Worm (Caenorhabditis elegans) whole organism, early embryonic: Measurements from ENCODE around the gene nspg-6.

Experiments
- B0310.2 ChIP-seq: sonication (generic microtip); optimal IDR thresholded peaks from 2 replicates; lab custom pipeline; 2016; ENCODE audit warnings: mild to moderate bottlenecking, missing genetic modification characterization, missing compliant biosample characterization
- F13C5.2 ChIP-seq: sonication (generic microtip); optimal IDR thresholded peaks from 2 replicates; lab custom pipeline; 2017; ENCODE audit warnings: mild to moderate bottlenecking, missing genetic modification characterization, inconsistent platforms, missing compliant biosample characterization
- aly-1 ChIP-seq: sonication (generic microtip); optimal IDR thresholded peaks from 2 replicates; lab custom pipeline; 2016; ENCODE audit warnings: missing genetic modification characterization, missing compliant biosample characterization
- ama-1 ChIP-seq: fragments of 150-350 bp; optimal IDR thresholded peaks from 2 replicates; lab custom pipeline; 2014
- ceh-13 ChIP-seq: fragments of 200-800 bp; sonication (Bioruptor generic); optimal IDR thresholded peaks from 2 replicates; lab custom pipeline; 2018; ENCODE audit warnings: mild to moderate bottlenecking, missing genetic modification characterization, missing compliant biosample characterization
- ceh-36 ChIP-seq: sonication (generic microtip); optimal IDR thresholded peaks from 2 replicates; lab custom pipeline; 2016; ENCODE audit warnings: missing genetic modification characterization, inconsistent platforms, missing compliant biosample characterization
- ets-7 ChIP-seq: sonication (generic microtip); optimal IDR thresholded peaks from 2 replicates; lab custom pipeline; 2016; ENCODE audit warnings: missing genotype, missing genetic modification characterization, missing compliant biosample characterization
- flt-1 ChIP-seq: fragments of 200-800 bp; sonication (Bioruptor generic); IDR thresholded peaks from 2 replicates; pipeline ENCODE4 v1.3.6; 2022; ENCODE audit warnings: missing genetic modification characterization, missing compliant biosample characterization
- hmbx-1 ChIP-seq: sonication (generic microtip); optimal IDR thresholded peaks from 2 replicates; lab custom pipeline; 2016; ENCODE audit warnings: mild to moderate bottlenecking, missing genetic modification characterization, missing compliant biosample characterization
- hmg-4 ChIP-seq: fragments of 200-800 bp; sonication (Bioruptor generic); optimal IDR thresholded peaks from 2 replicates; lab custom pipeline; 2018; ENCODE audit warnings: mild to moderate bottlenecking, missing genetic modification characterization, missing compliant biosample characterization
- hnd-1 ChIP-seq: sonication (generic microtip); optimal IDR thresholded peaks from 2 replicates; lab custom pipeline; 2016; ENCODE audit warnings: missing genetic modification characterization, missing compliant biosample characterization
- pes-1 ChIP-seq: fragments of 200-800 bp; sonication (Bioruptor generic); IDR thresholded peaks from 2 replicates; pipeline ENCODE4 v1.3.6; 2022; ENCODE audit warnings: missing genetic modification reagents, missing genetic modification characterization, missing compliant biosample characterization
- scrt-1 ChIP-seq: fragments of 200-800 bp; sonication (Bioruptor generic); IDR thresholded peaks from 2 replicates; pipeline ENCODE4 v1.3.6; 2022; ENCODE audit warnings: missing genetic modification characterization, missing compliant biosample characterization
- sea-1 ChIP-seq: fragments of 200-800 bp; sonication (Bioruptor generic); conservative IDR thresholded peaks from 2 replicates; pipeline ENCODE4 v1.3.6; 2022; ENCODE audit warnings: missing genetic modification characterization, missing compliant biosample characterization
- tbx-11 ChIP-seq: fragments of 200-800 bp; sonication (Bioruptor generic); IDR thresholded peaks from 2 replicates; pipeline ENCODE4 v1.3.6; 2022; ENCODE audit warnings: missing genetic modification characterization, missing compliant biosample characterization
- tbx-37 ChIP-seq: fragments of 200-800 bp; sonication (Bioruptor generic); conservative IDR thresholded peaks from 2 replicates; pipeline ENCODE4 v1.3.6; 2022; ENCODE audit warnings: missing genetic modification reagents, missing genetic modification characterization, missing compliant biosample characterization
- tra-4 ChIP-seq: sonication (generic microtip); optimal IDR thresholded peaks from 2 replicates; lab custom pipeline; 2017; ENCODE audit warnings: missing genetic modification characterization, missing compliant biosample characterization

The nspg-6 gene

ce11 chrIII:7293075-7293684 is 21.6 kb downstream of the nspg-6 start, which contains the start of gene cwf-19L2:
TSS of gene cwf-19L2 (plus strand) at chrIII:7293634.
- TF ChIP-seq ceh-13 (GFP tag; lab: Kevin White, UChicago): no peak
- no peak for TF ChIP-seq B0310.2 (tag; lab: Kevin White, UChicago)
- TF ChIP-seq tra-4 (tag; lab: Kevin White, UChicago): no peak
- no peak for TF ChIP-seq flt-1 (GFP tag; lab: Robert Waterston, UW)
- no peak for TF ChIP-seq ama-1 (lab: Kevin White, UChicago)

- TF ChIP-seq pes-1 (GFP tag; lab: Robert Waterston, UW) (no peak), ama-1 (lab: Kevin White, UChicago) (no peak), ets-7 (tag; lab: Kevin White, UChicago) (no peak), F13C5.2 (tag; lab: Kevin White, UChicago) (no peak), flt-1 (GFP tag; lab: Robert Waterston, UW) (no peak), hmg-4 (GFP tag; lab: Kevin White, UChicago) (no peak), tbx-37 (no peak), B0310.2 (tag; lab: Kevin White, UChicago) (no peak), ceh-13 (GFP tag; lab: Kevin White, UChicago) (no peak), sea-1 (no peak), aly-1 (tag; lab: Kevin White, UChicago) (no peak), hmbx-1 (no peak), hnd-1 (tag; lab: Kevin White, UChicago) (no peak), tbx-11 (GFP tag; lab: Robert Waterston, UW) (no peak), scrt-1 (GFP tag; lab: Robert Waterston, UW) (no peak), tra-4 (tag; lab: Kevin White, UChicago) (no peak), ceh-36 (no peak)
Measured at ce11 chrIII:7292569-7292968, 22.2 kb downstream of the nspg-6 start.

ce11 chrIII:7291216-7291615 is 23.6 kb downstream of the nspg-6 start:
- no peak for TF ChIP-seq pes-1 (GFP tag; lab: Robert Waterston, UW)
- TF ChIP-seq ama-1 (lab: Kevin White, UChicago): no peak
- TF ChIP-seq tra-4 (tag; lab: Kevin White, UChicago): no peak
- no peak for TF ChIP-seq B0310.2 (tag; lab: Kevin White, UChicago)
- TF ChIP-seq hmbx-1: no peak
- TF ChIP-seq hnd-1 (tag; lab: Kevin White, UChicago): no peak

ce11 chrIII:7290462-7290861 is 24.3 kb downstream of the nspg-6 start, which contains the start of gene algn-11:
TSS of gene algn-11 (minus strand) at chrIII:7290562.
- TF ChIP-seq aly-1 (tag; lab: Kevin White, UChicago): no peak
- TF ChIP-seq scrt-1 (GFP tag; lab: Robert Waterston, UW): no peak

- TF ChIP-seq scrt-1 (GFP tag; lab: Robert Waterston, UW) (no peak), hnd-1 (tag; lab: Kevin White, UChicago) (no peak), F13C5.2 (tag; lab: Kevin White, UChicago) (no peak), tbx-37 (no peak), ama-1 (lab: Kevin White, UChicago) (no peak), ceh-36 (no peak)
Measured at ce11 chrIII:7287503-7287902, 27.3 kb downstream of the nspg-6 start, which contains the start of gene ykt-6. TSS of gene ykt-6 (minus strand) at chrIII:7287603.

ce11 chrIII:7285783-7286182 is 29.0 kb downstream of the nspg-6 start, which contains the start of gene pho-5:
TSS of gene pho-5 (minus strand) at chrIII:7285883.
- no peak for TF ChIP-seq ama-1 (lab: Kevin White, UChicago)
- no peak for TF ChIP-seq tra-4 (tag; lab: Kevin White, UChicago)
- TF ChIP-seq aly-1 (tag; lab: Kevin White, UChicago): no peak
- TF ChIP-seq flt-1 (GFP tag; lab: Robert Waterston, UW): no peak
- no peak for TF ChIP-seq F13C5.2 (tag; lab: Kevin White, UChicago)
- no peak for TF ChIP-seq ceh-36
- no peak for TF ChIP-seq pes-1 (GFP tag; lab: Robert Waterston, UW)
- no peak for TF ChIP-seq ets-7 (tag; lab: Kevin White, UChicago)
- TF ChIP-seq B0310.2 (tag; lab: Kevin White, UChicago): no peak
- no peak for TF ChIP-seq tbx-11 (GFP tag; lab: Robert Waterston, UW)
- TF ChIP-seq ceh-13 (GFP tag; lab: Kevin White, UChicago): no peak
- TF ChIP-seq scrt-1 (GFP tag; lab: Robert Waterston, UW): no peak
- no peak for TF ChIP-seq hmg-4 (GFP tag; lab: Kevin White, UChicago)
- no peak for TF ChIP-seq hmbx-1
- no peak for TF ChIP-seq tbx-37
- no peak for TF ChIP-seq hnd-1 (tag; lab: Kevin White, UChicago)
- no peak for TF ChIP-seq sea-1

- TF ChIP-seq tbx-37 (no peak), ceh-13 (GFP tag; lab: Kevin White, UChicago) (no peak), tra-4 (tag; lab: Kevin White, UChicago) (no peak), sea-1 (no peak), flt-1 (GFP tag; lab: Robert Waterston, UW) (no peak), tbx-11 (GFP tag; lab: Robert Waterston, UW) (no peak)
Measured at ce11 chrIII:7281179-7281578, 33.6 kb downstream of the nspg-6 start, which contains the start of gene B0361.3. TSS of gene B0361.3 (plus strand) at chrIII:7281462.

- no peak for TF ChIP-seq F13C5.2 (tag; lab: Kevin White, UChicago)
- TF ChIP-seq tra-4 (tag; lab: Kevin White, UChicago): no peak
- TF ChIP-seq sea-1: no peak
- TF ChIP-seq ama-1 (lab: Kevin White, UChicago): no peak
- TF ChIP-seq hmbx-1: no peak
- no peak for TF ChIP-seq flt-1 (GFP tag; lab: Robert Waterston, UW)
Measured at ce11 chrIII:7278491-7278890, 36.3 kb downstream of the nspg-6 start.
